Fruit fly (Drosophila melanogaster): Measurements from ENCODE around the gene Ent1.
A peak's percentile ranks its signal among the peaks of the same experiment; 100 is the strongest.

Ent1 gene

DNA sequence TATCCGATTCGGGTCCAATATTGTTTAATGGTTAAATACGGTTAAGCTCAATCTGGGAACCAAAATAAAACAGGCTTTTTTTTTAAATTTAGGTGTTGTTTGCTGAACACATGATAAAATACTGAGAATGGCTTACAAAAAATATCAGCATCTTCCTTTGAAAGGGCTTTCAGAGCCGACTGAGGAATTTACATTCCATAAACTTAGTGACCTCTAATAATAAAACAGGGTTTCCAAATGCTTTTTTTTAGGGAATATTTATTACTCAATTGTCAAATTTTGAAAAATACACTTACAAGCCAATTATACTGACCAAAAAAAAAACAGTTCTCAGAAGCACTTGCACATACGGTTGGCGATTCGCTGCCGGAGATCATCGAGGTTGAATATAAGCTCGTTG, 28.0 kb downstream of the Ent1 start, which contains the start of gene CG43755:
TSS of gene CG43755 (minus strand) at position 101 of the 400 bp plus-strand sequence.
- TF ChIP-seq CG14655 (GFP tag; optimal IDR thresholded peaks at IDR 0.05) (no peak), Snoo (tag; optimal IDR thresholded peaks at IDR 0.05) (no peak), EcR (GFP tag; optimal IDR thresholded peaks at IDR 0.05) (no peak), CG4496 (GFP tag; IDR thresholded peaks at IDR 0.05) (no peak)

DNA sequence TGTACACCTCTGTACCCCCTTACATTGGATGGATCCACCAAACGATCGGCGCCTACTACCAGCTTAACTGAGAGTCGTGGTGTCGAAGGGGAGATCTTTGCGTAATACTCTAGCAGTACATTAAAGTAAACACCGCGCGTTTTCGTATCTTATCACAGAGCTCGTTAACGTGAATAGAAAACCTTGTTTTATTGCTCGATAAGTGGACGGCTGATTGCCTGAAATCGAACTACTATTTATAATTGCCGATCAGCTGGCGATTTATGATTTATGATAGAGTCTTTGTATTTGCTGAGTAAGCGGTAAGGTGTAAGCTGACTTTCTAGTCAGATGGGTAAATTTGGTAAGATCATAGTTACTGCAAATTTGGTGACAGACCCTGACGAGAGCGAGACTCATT, 34.8 kb downstream of the Ent1 start:
- no peak for TF ChIP-seq CG9948 (tag; optimal IDR thresholded peaks at IDR 0.05)
- no peak for TF ChIP-seq CG4496 (GFP tag; IDR thresholded peaks at IDR 0.05)
- TF ChIP-seq CG10348 (GFP tag; IDR thresholded peaks at IDR 0.05), result no peak
- no peak for TF ChIP-seq CG12605 (GFP tag; IDR thresholded peaks at IDR 0.05)
- no peak for TF ChIP-seq fd96Ca (GFP tag; IDR thresholded peaks at IDR 0.05)
- no peak for TF ChIP-seq CG13204 (GFP tag; optimal IDR thresholded peaks at IDR 0.05)
- no peak for TF ChIP-seq Snoo (tag; optimal IDR thresholded peaks at IDR 0.05)
- TF ChIP-seq CG17806 (tag; optimal IDR thresholded peaks at IDR 0.05), result no peak
- TF ChIP-seq CG14655 (GFP tag; optimal IDR thresholded peaks at IDR 0.05), result no peak
- no peak for TF ChIP-seq Pif1B (GFP tag; optimal IDR thresholded peaks at IDR 0.05)
- no peak for TF ChIP-seq CG15710 (tag; optimal IDR thresholded peaks at IDR 0.05)
- no peak for TF ChIP-seq CG34367 (tag; optimal IDR thresholded peaks at IDR 0.05)
- no peak for TF ChIP-seq gl (tag; optimal IDR thresholded peaks at IDR 0.05)
- TF ChIP-seq EcR (GFP tag; optimal IDR thresholded peaks at IDR 0.05), result no peak
- TF ChIP-seq Pif1A (GFP tag; optimal IDR thresholded peaks at IDR 0.05), result no peak
- no peak for TF ChIP-seq CG8301 (tag; optimal IDR thresholded peaks at IDR 0.05)
- TF ChIP-seq CG32121 (GFP tag; IDR thresholded peaks at IDR 0.05), result no peak
- TF ChIP-seq Ets98B (GFP tag; IDR thresholded peaks at IDR 0.05), result no peak
- TF ChIP-seq CG8159 (tag; optimal IDR thresholded peaks at IDR 0.05), result no peak
- TF ChIP-seq rn (GFP tag; IDR thresholded peaks at IDR 0.05), result no peak

DNA sequence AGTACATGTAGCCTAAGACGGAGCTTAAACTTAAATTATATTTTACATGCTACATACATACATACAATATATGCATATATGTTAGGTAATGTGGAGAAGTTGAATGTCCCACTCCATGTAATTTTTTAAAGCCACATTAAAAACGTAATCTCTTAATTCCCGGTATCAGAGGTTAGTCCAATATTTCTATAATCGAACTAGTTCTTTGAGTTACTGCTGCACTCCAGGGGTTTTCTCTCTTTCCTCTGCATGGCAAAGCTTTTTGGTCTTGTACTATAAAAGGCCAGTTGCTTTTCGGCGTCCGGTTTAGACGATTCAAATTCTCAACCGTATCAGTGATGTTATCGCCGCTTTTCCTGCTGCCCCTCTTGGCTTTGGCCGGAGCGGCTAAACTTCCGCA, 35.9 kb downstream of the Ent1 start, which contains the start of gene CG33127:
TSS of gene CG33127 (plus strand) at position 309 of the 400 bp plus-strand sequence.
- TF ChIP-seq gl (tag; optimal IDR thresholded peaks at IDR 0.05) (no peak), EcR (GFP tag; optimal IDR thresholded peaks at IDR 0.05) (no peak), Snoo (tag; optimal IDR thresholded peaks at IDR 0.05) (no peak)

DNA sequence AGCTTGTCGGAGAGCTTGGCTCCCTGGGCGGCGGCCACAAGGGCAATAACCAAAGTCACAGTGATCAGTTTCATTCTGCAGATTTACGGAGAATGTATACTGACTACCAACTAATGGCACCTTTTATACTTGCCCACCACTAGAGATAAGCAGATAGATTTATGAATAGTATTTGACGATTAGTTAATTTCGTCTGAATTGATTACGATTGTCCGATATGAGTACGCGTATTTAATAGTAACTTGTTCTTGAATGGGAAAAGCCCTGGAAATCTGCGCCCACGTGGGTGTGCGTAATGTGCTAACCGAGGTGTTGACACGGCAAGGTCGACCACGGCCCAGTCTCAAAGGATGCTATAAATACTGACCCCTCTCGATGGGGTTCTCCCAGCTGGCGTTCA, 36.5 kb downstream of the Ent1 start, which contains the start of gene CG11911:
TSS of gene CG11911 (minus strand) at position 101 of the 400 bp plus-strand sequence.
- no peak for TF ChIP-seq EcR (GFP tag; optimal IDR thresholded peaks at IDR 0.05)
- TF ChIP-seq CG17806 (tag; optimal IDR thresholded peaks at IDR 0.05), result no peak
- no peak for TF ChIP-seq CG12605 (GFP tag; IDR thresholded peaks at IDR 0.05)
- no peak for TF ChIP-seq Ets98B (GFP tag; IDR thresholded peaks at IDR 0.05)
- TF ChIP-seq gl (tag; optimal IDR thresholded peaks at IDR 0.05), result no peak
- TF ChIP-seq CG9948 (tag; optimal IDR thresholded peaks at IDR 0.05), result no peak
- no peak for TF ChIP-seq CG10348 (GFP tag; IDR thresholded peaks at IDR 0.05)
- no peak for TF ChIP-seq CG8301 (tag; optimal IDR thresholded peaks at IDR 0.05)
- no peak for TF ChIP-seq Pif1B (GFP tag; optimal IDR thresholded peaks at IDR 0.05)

DNA sequence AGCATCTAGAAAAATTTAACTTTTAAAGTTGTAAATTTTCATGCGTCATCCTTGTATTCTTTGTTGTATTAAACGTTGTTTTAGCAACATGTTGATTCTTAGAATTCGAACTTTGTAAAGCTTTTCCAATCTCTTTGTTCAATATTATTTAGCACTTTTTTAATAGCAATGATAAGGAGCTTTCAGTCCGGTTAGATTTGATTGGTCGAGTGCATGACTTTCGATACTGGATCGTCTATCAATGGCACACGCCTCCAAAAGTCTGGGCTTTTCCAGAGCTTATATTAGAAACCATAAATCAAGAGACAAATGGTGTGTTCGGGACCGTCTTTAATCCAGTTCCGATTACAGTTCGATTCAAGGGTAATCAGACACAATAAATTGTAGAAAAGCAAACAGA, 37.9 kb downstream of the Ent1 start:
- TF ChIP-seq CG13204 (GFP tag; optimal IDR thresholded peaks at IDR 0.05) (no peak), Pif1B (GFP tag; optimal IDR thresholded peaks at IDR 0.05) (no peak), CG17806 (tag; optimal IDR thresholded peaks at IDR 0.05) (no peak), CG9948 (tag; optimal IDR thresholded peaks at IDR 0.05) (no peak), gl (tag; optimal IDR thresholded peaks at IDR 0.05) (no peak), CG8159 (tag; optimal IDR thresholded peaks at IDR 0.05) (no peak), CG4496 (GFP tag; IDR thresholded peaks at IDR 0.05) (no peak), CG8301 (tag; optimal IDR thresholded peaks at IDR 0.05) (no peak), Pif1A (GFP tag; optimal IDR thresholded peaks at IDR 0.05) (no peak), CG12605 (GFP tag; IDR thresholded peaks at IDR 0.05) (no peak), Snoo (tag; optimal IDR thresholded peaks at IDR 0.05) (no peak), CG32121 (GFP tag; IDR thresholded peaks at IDR 0.05) (no peak), Ets98B (GFP tag; IDR thresholded peaks at IDR 0.05) (no peak), fd96Ca (GFP tag; IDR thresholded peaks at IDR 0.05) (no peak), CG14655 (GFP tag; optimal IDR thresholded peaks at IDR 0.05) (no peak), D1 (tag; optimal IDR thresholded peaks at IDR 0.05) (no peak), CG15710 (tag; optimal IDR thresholded peaks at IDR 0.05) (no peak)

DNA sequence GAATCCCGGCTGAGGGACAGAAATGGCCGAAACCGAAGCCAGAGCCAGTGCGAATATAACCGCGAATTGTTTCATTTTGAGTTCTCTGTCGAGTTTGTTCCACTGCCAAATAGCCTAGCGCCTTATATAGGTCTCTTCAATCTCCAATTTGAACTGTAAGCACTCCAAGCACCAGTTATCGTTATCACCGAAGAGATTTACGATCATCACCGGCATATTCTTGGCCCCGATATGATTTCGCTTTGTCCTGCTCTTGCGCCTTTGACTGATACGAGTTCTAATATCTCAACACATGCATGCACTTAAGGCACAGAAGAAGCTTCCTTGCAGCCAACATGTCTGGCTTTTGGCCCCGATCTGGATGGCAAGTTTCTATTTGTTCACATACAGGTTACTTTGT, 38.5 kb downstream of the Ent1 start, which contains the start of gene CG11912:
TSS of gene CG11912 (minus strand) at position 101 of the 400 bp plus-strand sequence.
- TF ChIP-seq CG8159 (tag; optimal IDR thresholded peaks at IDR 0.05), result no peak
- TF ChIP-seq CG15710 (tag; optimal IDR thresholded peaks at IDR 0.05), result no peak

DNA sequence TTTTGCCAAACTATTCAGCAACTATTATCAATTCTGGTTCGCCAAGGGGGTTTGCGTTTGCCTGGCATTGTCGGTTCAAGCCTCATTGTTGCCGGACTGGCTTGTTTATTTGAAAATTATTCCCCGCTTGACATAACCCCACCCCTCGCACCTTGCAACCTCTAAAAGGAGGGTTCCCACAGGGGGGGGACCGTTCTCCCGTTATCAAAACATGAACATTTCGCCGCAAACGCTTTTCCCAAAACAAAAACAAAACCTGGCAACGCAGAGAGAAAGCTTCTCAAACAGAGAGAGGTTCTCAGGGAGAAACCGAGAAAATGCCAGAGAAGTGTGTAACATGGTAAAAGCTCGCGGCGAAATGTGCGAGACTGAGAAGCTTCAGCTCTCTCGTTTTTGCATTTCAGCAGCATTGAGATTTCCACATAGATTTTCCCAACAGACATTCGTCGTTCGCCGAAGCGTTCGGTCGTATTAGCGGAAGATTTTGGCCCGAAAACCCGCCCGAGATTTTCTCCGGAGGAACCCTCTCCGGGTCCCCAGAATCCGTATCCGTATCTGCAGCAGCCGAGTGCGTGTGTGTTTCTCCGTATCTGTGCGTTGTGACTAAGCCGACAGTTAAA, 47.8 kb downstream of the Ent1 start:
- TF ChIP-seq gl (tag; optimal IDR thresholded peaks at IDR 0.05), result no peak
- 0 out of 2 replicates have a peak, but pooled peaks have one; percentile 35 for TF ChIP-seq CG12605 (GFP tag; IDR thresholded peaks at IDR 0.05)
- TF ChIP-seq CG4496 (GFP tag; IDR thresholded peaks at IDR 0.05), result peak; percentile 55; the same call in 2 of the 3 replicates
- TF ChIP-seq fd96Ca (GFP tag; IDR thresholded peaks at IDR 0.05), result 0 out of 3 replicates have a peak, but pooled peaks have one; percentile 14
- TF ChIP-seq Ets98B (GFP tag; IDR thresholded peaks at IDR 0.05), result peak; percentile 50

Data from whole organism, pupa.